Worm (Caenorhabditis elegans): ENCODE measurements around the gene npr-42.

The npr-42 gene

DNA sequence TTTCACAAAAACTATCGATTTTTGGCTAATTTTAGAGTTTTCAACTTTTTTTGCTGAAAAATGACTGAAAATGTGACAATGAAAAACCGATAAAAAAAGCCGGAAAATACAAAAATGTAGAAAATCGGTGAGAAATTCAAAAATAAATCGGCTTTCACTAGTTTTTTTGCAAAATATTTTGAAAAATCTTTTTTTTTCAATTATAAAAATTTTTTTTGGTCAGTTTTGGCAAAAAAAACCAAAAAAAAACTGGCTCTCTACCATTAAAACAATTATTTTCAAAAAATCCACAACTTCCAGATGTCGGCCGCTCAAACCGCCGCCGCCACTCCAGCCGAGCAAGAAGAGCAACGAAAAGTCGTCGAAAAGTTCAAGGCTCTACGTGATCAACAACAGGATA, 50.4 kb downstream of the npr-42 start, which contains the start of gene pfd-2:
Gene pfd-2 (plus strand): TSS at position 301 of the 400 bp plus-strand sequence.
- TF ChIP-seq peb-1 (tag; optimal IDR thresholded peaks at IDR 0.05) (no peak), ztf-4 (tag; optimal IDR thresholded peaks at IDR 0.05) (no peak), unc-62 (GFP tag; optimal IDR thresholded peaks at IDR 0.05) (no peak), snpc-4 (tag; optimal IDR thresholded peaks at IDR 0.05) (no peak), nhr-12 (tag; optimal IDR thresholded peaks at IDR 0.05) (no peak), mdl-1 (tag; optimal IDR thresholded peaks at IDR 0.05) (no peak), aly-2 (tag; optimal IDR thresholded peaks at IDR 0.05) (no peak), unc-55 (GFP tag; optimal IDR thresholded peaks at IDR 0.05) (no peak), F13H6.1 (tag; optimal IDR thresholded peaks at IDR 0.05) (no peak), nhr-237 (tag; optimal IDR thresholded peaks at IDR 0.05) (no peak), nhr-23 (tag; optimal IDR thresholded peaks at IDR 0.05) (no peak), lsy-2 (tag; optimal IDR thresholded peaks at IDR 0.05) (no peak), gmeb-1 (tag; optimal IDR thresholded peaks at IDR 0.05) (no peak), crh-2 (tag; optimal IDR thresholded peaks at IDR 0.05) (no peak), lin-13 (GFP tag; optimal IDR thresholded peaks at IDR 0.05) (no peak), elt-3 (tag; optimal IDR thresholded peaks at IDR 0.05) (no peak), mbf-1 (tag; optimal IDR thresholded peaks at IDR 0.05) (no peak), blmp-1 (tag; optimal IDR thresholded peaks at IDR 0.05; ENCODE audit: insufficient read depth) (no peak)

- TF ChIP-seq R02D3.7 (tag; optimal IDR thresholded peaks at IDR 0.05) = no peak
- no peak for TF ChIP-seq nhr-11 (tag; optimal IDR thresholded peaks at IDR 0.05)
- no peak for TF ChIP-seq ceh-16 (tag; optimal IDR thresholded peaks at IDR 0.05)
- no peak for TF ChIP-seq alr-1 (tag; optimal IDR thresholded peaks at IDR 0.05)
- TF ChIP-seq unc-55 (GFP tag; optimal IDR thresholded peaks at IDR 0.05) = no peak
- no peak for TF ChIP-seq F13H6.1 (tag; optimal IDR thresholded peaks at IDR 0.05)
- TF ChIP-seq lin-13 (GFP tag; optimal IDR thresholded peaks at IDR 0.05) = no peak
- TF ChIP-seq nhr-129 (tag; optimal IDR thresholded peaks at IDR 0.05) = no peak
- no peak for TF ChIP-seq fos-1 (tag; optimal IDR thresholded peaks at IDR 0.05)
- TF ChIP-seq unc-62 (GFP tag; optimal IDR thresholded peaks at IDR 0.05) = no peak
- TF ChIP-seq mab-5 (tag; optimal IDR thresholded peaks at IDR 0.05) = no peak
- no peak for TF ChIP-seq lsy-2 (tag; optimal IDR thresholded peaks at IDR 0.05)
- no peak for TF ChIP-seq nhr-10 (tag; optimal IDR thresholded peaks at IDR 0.05)
- no peak for TF ChIP-seq ztf-1 (GFP tag; conservative IDR thresholded peaks at IDR 0.05)
- TF ChIP-seq snpc-4 (tag; optimal IDR thresholded peaks at IDR 0.05) = no peak
- TF ChIP-seq ama-1 (optimal IDR thresholded peaks at IDR 0.05) = no peak
- no peak for TF ChIP-seq mdl-1 (tag; optimal IDR thresholded peaks at IDR 0.05)
These were observed 52.7 kb downstream of the npr-42 start, which contains the start of gene H20J04.4 for ce11 chrII:4328716-4329115. TSS of gene H20J04.4 (plus strand) at chrII:4329016.

Data from whole organism, L2 larva.